Fruit fly (Drosophila melanogaster): ENCODE data around the gene Brd7-9.

Brd7-9 gene

DNA sequence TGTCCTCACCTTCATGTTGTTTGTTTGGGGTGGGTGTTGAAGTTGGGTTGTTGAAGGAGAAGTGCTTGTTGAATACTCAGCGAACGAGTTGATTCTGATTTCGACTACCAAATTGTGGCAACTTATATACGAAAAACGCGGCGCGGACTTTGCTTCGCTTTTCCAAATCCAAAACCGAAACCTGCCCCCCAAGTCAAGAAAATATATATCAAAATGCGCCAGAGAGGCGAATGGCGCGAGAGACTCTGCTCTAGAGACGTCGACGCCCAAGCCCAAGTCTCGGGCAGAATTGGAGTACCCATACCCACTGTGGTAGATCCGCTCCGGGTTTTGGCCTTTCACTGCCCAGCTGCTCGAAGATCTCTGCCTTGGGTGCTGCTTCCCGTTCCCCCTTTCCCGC is 37.9 kb upstream of the Brd7-9 start, which contains the start of gene CG7214:
Gene CG7214, minus strand, starts transcription at position 101 of the 400 bp plus-strand sequence.
- TF ChIP-seq brk (GFP tag; optimal IDR thresholded peaks at IDR 0.05) (no peak), sage (GFP tag; optimal IDR thresholded peaks at IDR 0.05) (no peak), Hr83 (GFP tag; optimal IDR thresholded peaks at IDR 0.05; ENCODE audit: poor library complexity, severe bottlenecking) (no peak), dl (GFP tag; optimal IDR thresholded peaks at IDR 0.05; ENCODE audit: insufficient read depth in 1 of 2, partially characterized antibody in 2 of 2) (no peak), Dfd (GFP tag; optimal IDR thresholded peaks at IDR 0.05) (no peak)

- TF ChIP-seq br (GFP tag; optimal IDR thresholded peaks at IDR 0.05) (no peak), Jra (GFP tag; optimal IDR thresholded peaks at IDR 0.05) (no peak), tai (GFP tag; optimal IDR thresholded peaks at IDR 0.05) (no peak), pan (optimal IDR thresholded peaks at IDR 0.05) (no peak), sage (GFP tag; optimal IDR thresholded peaks at IDR 0.05) (no peak), sv (GFP tag; optimal IDR thresholded peaks at IDR 0.05) (no peak), brk (GFP tag; optimal IDR thresholded peaks at IDR 0.05) (no peak), h (GFP tag; optimal IDR thresholded peaks at IDR 0.05) (no peak), Myc (optimal IDR thresholded peaks at IDR 0.05) (no peak), fru (GFP tag; optimal IDR thresholded peaks at IDR 0.05) (no peak), CG32264 (GFP tag; optimal IDR thresholded peaks at IDR 0.05) (no peak), lola (GFP tag; optimal IDR thresholded peaks at IDR 0.05) (no peak), foxo (GFP tag; optimal IDR thresholded peaks at IDR 0.05) (no peak), Vsx2 (GFP tag; optimal IDR thresholded peaks at IDR 0.05; ENCODE audit: partially characterized antibody) (no peak), ey (GFP tag; optimal IDR thresholded peaks at IDR 0.05) (no peak), HLH106 (tag; optimal IDR thresholded peaks at IDR 0.05) (no peak), OdsH (GFP tag; optimal IDR thresholded peaks at IDR 0.05) (no peak), Mio (GFP tag; optimal IDR thresholded peaks at IDR 0.05) (no peak), dsf (GFP tag; optimal IDR thresholded peaks at IDR 0.05; ENCODE audit: borderline replicate concordance) (no peak), usp (GFP tag; optimal IDR thresholded peaks at IDR 0.05) (no peak)
Measured at dm6 chr2L:7746975-7747374, 35.7 kb upstream of the Brd7-9 start, which contains the start of gene ATPsynGL. Gene ATPsynGL, plus strand, starts transcription at chr2L:7747275.

DNA sequence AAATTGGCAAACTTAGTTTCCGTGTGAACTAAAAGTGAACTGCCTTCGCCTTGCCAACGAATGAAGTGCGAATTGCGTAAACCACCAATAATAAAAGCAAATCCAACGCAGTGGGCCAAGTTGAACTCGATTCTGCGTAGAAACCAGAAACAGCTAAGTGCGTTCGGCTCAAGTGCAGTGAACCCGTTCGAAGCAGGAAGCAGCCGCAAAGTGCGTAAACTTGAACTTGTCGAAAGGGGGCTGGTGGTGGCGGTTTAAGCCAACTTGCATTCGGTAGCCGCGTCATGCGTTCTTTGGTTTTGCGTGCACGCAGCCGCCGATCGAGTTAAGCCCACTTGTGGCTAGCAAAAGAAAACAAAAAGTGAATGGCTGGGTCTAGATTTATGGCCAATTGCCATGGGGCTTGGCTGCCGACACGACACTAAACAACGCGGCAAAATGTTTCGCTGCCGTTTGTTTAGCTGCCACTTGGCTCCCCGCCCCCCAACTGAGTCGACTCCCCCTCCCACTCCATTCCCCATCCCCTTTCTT is 32.0 kb upstream of the Brd7-9 start:
- TF ChIP-seq dsf (GFP tag; optimal IDR thresholded peaks at IDR 0.05; ENCODE audit: borderline replicate concordance) (no peak), Hr78 (GFP tag; optimal IDR thresholded peaks at IDR 0.05) (no peak), tai (GFP tag; optimal IDR thresholded peaks at IDR 0.05) (no peak), sage (GFP tag; optimal IDR thresholded peaks at IDR 0.05) (no peak), dmrt93B (GFP tag; optimal IDR thresholded peaks at IDR 0.05) (no peak), CrebA (GFP tag; optimal IDR thresholded peaks at IDR 0.05; ENCODE audit: borderline replicate concordance) (no peak)

- TF ChIP-seq Hr78 (GFP tag; optimal IDR thresholded peaks at IDR 0.05) (no peak), CrebA (GFP tag; optimal IDR thresholded peaks at IDR 0.05; ENCODE audit: borderline replicate concordance) (no peak), lola (GFP tag; optimal IDR thresholded peaks at IDR 0.05) (no peak), Dfd (GFP tag; optimal IDR thresholded peaks at IDR 0.05) (no peak), dl (GFP tag; optimal IDR thresholded peaks at IDR 0.05; ENCODE audit: insufficient read depth in 1 of 2, partially characterized antibody in 2 of 2) (no peak), Vsx2 (GFP tag; optimal IDR thresholded peaks at IDR 0.05; ENCODE audit: partially characterized antibody) (no peak), Rel (GFP tag; optimal IDR thresholded peaks at IDR 0.05) (no peak), Rel (tag; optimal IDR thresholded peaks at IDR 0.05) (no peak), psq (GFP tag; optimal IDR thresholded peaks at IDR 0.05) (no peak), rgr (GFP tag; optimal IDR thresholded peaks at IDR 0.05) (no peak), Jra (GFP tag; optimal IDR thresholded peaks at IDR 0.05) (no peak), Hr83 (GFP tag; optimal IDR thresholded peaks at IDR 0.05; ENCODE audit: poor library complexity, severe bottlenecking) (no peak), GATAd (GFP tag; optimal IDR thresholded peaks at IDR 0.05) (no peak), OdsH (GFP tag; optimal IDR thresholded peaks at IDR 0.05) (no peak), fru (GFP tag; optimal IDR thresholded peaks at IDR 0.05) (no peak), ey (GFP tag; optimal IDR thresholded peaks at IDR 0.05) (no peak), Sp1 (GFP tag; optimal IDR thresholded peaks at IDR 0.05) (no peak), sage (GFP tag; optimal IDR thresholded peaks at IDR 0.05) (no peak), CG32264 (GFP tag; optimal IDR thresholded peaks at IDR 0.05) (no peak)
Measured at dm6 chr2L:7753086-7753485, 29.6 kb upstream of the Brd7-9 start, which contains the start of gene CG7203. Gene CG7203, minus strand, starts transcription at chr2L:7753186.
